Worm (Caenorhabditis elegans) whole organism, mixed stage, embryonic: Measurements from ENCODE around the gene ttr-3.

ENCODE experiments used
- M03D4.4 ChIP-seq: sonication (generic microtip); optimal IDR thresholded peaks from 2 replicates; lab custom pipeline; 2017; ENCODE audit warnings: mild to moderate bottlenecking, missing genetic modification characterization, missing compliant biosample characterization
- bed-3 ChIP-seq: fragments of 200-800 bp; sonication (Bioruptor generic); optimal IDR thresholded peaks from 3 replicates; lab custom pipeline; 2018; ENCODE audit warnings: mild to moderate bottlenecking, missing genetic modification characterization, moderate library complexity, missing compliant biosample characterization
- ceh-39 ChIP-seq: fragments of 150-350 bp; optimal IDR thresholded peaks from 2 replicates; lab custom pipeline; 2014; ENCODE audit warnings: missing biosample characterization, missing genetic modification characterization
- ceh-43 ChIP-seq: fragments of 200-800 bp; sonication (Bioruptor generic); optimal IDR thresholded peaks from 2 replicates; lab custom pipeline; 2018; ENCODE audit warnings: mild to moderate bottlenecking, missing genetic modification characterization, moderate library complexity, missing compliant biosample characterization
- ceh-83 ChIP-seq: fragments of 200-800 bp; sonication (Bioruptor generic); optimal IDR thresholded peaks from 2 replicates; lab custom pipeline; 2018; ENCODE audit warnings: mild to moderate bottlenecking, missing genetic modification characterization, missing compliant biosample characterization
- ces-1 ChIP-seq: fragments of 150-350 bp; optimal IDR thresholded peaks from 2 replicates; lab custom pipeline; 2014; ENCODE audit warnings: missing biosample characterization, missing genetic modification reagents, missing genetic modification characterization
- drap-1 ChIP-seq: fragments of 200-800 bp; sonication (Bioruptor generic); optimal IDR thresholded peaks from 3 replicates; lab custom pipeline; 2018; ENCODE audit warnings: mild to moderate bottlenecking, missing genetic modification characterization, missing compliant biosample characterization
- flh-1 ChIP-seq: fragments of 200-800 bp; sonication (Bioruptor generic); optimal IDR thresholded peaks from 2 replicates; lab custom pipeline; 2018; ENCODE audit warnings: mild to moderate bottlenecking, missing genetic modification characterization, moderate library complexity, missing compliant biosample characterization
- ham-2 ChIP-seq: fragments of 200-800 bp; sonication (Bioruptor generic); optimal IDR thresholded peaks from 2 replicates; lab custom pipeline; 2018; ENCODE audit warnings: mild to moderate bottlenecking, missing genetic modification characterization, missing compliant biosample characterization
- hlh-1 ChIP-seq: fragments of 150-350 bp; optimal IDR thresholded peaks from 2 replicates; lab custom pipeline; 2014; ENCODE audit warnings: missing biosample characterization, missing genetic modification reagents, missing genetic modification characterization
- lin-13 ChIP-seq: fragments of 150-350 bp; optimal IDR thresholded peaks from 2 replicates; lab custom pipeline; 2014; ENCODE audit warnings: missing biosample characterization, missing genetic modification characterization
- lin-32 ChIP-seq: fragments of 200-800 bp; sonication (Bioruptor generic); optimal IDR thresholded peaks from 2 replicates; lab custom pipeline; 2018; ENCODE audit warnings: mild to moderate bottlenecking, missing genetic modification characterization, missing compliant biosample characterization
- lsy-2 ChIP-seq: fragments of 150-350 bp; optimal IDR thresholded peaks from 2 replicates; lab custom pipeline; 2014; ENCODE audit warnings: missing biosample characterization, missing genetic modification characterization
- mab-5 ChIP-seq: fragments of 150-350 bp; optimal IDR thresholded peaks from 2 replicates; lab custom pipeline; 2014; ENCODE audit warnings: missing biosample characterization, missing genetic modification characterization
- mls-2 ChIP-seq: sonication (generic microtip); optimal IDR thresholded peaks from 2 replicates; lab custom pipeline; 2016; ENCODE audit warnings: mild to moderate bottlenecking, missing genetic modification characterization, moderate library complexity, missing compliant biosample characterization
- nhr-2 ChIP-seq: fragments of 150-350 bp; optimal IDR thresholded peaks from 2 replicates; lab custom pipeline; 2014; ENCODE audit warnings: missing biosample characterization, missing genetic modification characterization
- nhr-237 ChIP-seq: fragments of 150-350 bp; optimal IDR thresholded peaks from 2 replicates; lab custom pipeline; 2014; ENCODE audit warnings: missing biosample characterization, missing genetic modification characterization
- nhr-28 ChIP-seq: fragments of 150-350 bp; optimal IDR thresholded peaks from 2 replicates; lab custom pipeline; 2014; ENCODE audit warnings: missing biosample characterization, missing genetic modification characterization
- nhr-76 ChIP-seq: sonication (generic microtip); optimal IDR thresholded peaks from 2 replicates; lab custom pipeline; 2017; ENCODE audit warnings: missing biosample characterization, missing genetic modification characterization
- pha-4 ChIP-seq: fragments of 150-350 bp; optimal IDR thresholded peaks from 2 replicates; lab custom pipeline; 2018; ENCODE audit warnings: missing biosample characterization, missing genetic modification reagents, missing genetic modification characterization
- sem-2 ChIP-seq: fragments of 200-800 bp; sonication (Bioruptor generic); optimal IDR thresholded peaks from 2 replicates; lab custom pipeline; 2018; ENCODE audit warnings: mild to moderate bottlenecking, missing genetic modification characterization, missing compliant biosample characterization
- tbx-8 ChIP-seq: fragments of 200-800 bp; sonication (Bioruptor generic); optimal IDR thresholded peaks from 2 replicates; lab custom pipeline; 2018; ENCODE audit warnings: mild to moderate bottlenecking, missing genetic modification characterization, moderate library complexity, missing compliant biosample characterization
- unc-120 ChIP-seq: sonication (generic microtip); optimal IDR thresholded peaks from 2 replicates; lab custom pipeline; 2017; ENCODE audit warnings: missing genetic modification characterization, missing compliant biosample characterization; ENCODE audit not compliant: poor library complexity, severe bottlenecking
- unc-62 ChIP-seq: fragments of 150-350 bp; optimal IDR thresholded peaks from 2 replicates; lab custom pipeline; 2014; ENCODE audit warnings: missing biosample characterization, missing genetic modification reagents, missing genetic modification characterization
- zip-8 ChIP-seq: fragments of 150-350 bp; optimal IDR thresholded peaks from 2 replicates; lab custom pipeline; 2014; ENCODE audit warnings: missing biosample characterization, missing genetic modification characterization
- ztf-11 ChIP-seq: fragments of 150-350 bp; optimal IDR thresholded peaks from 2 replicates; lab custom pipeline; 2014; ENCODE audit warnings: missing biosample characterization, missing genetic modification characterization

ttr-3 gene

DNA sequence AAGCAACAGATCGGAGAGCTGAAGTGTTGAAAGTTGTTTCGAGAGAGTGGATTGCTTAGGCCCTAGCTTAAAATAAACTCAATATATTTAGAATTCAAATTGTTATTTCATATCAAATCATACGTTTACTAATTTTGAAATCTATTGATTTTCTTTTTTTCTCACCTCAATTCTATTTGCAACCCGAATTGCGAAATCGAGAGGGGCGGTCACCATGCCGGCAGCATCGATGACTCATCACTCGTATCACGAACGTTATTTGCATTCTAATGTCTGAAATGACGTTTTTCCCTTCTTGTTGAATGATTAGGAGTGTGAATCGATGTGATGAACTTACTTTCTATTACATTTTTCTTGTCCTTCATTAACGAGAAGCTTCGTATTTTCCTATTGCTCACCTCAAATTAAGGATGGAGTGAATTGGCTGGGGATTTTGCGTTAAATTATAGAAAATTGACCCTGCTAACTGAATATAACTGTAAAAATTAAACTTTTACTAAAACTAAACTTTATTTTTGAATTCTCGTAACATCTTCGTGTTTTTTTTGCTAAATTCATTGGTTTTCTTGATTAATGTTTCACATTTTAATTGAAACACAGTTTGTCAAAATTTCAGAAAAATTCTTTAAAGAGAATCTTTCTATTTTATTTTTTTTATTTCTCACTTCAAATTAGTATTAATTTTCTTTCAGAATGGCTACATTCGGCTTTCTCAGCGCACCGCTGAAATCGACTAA, 30.3 kb upstream of the ttr-3 start, which contains the start of gene alx-1:
alx-1 (plus strand) TSS at position 687 of the 737 bp plus-strand sequence.
- TF ChIP-seq ceh-83 (GFP tag; lab: Kevin White, UChicago): no peak
- no peak for TF ChIP-seq ceh-43 (GFP tag; lab: Kevin White, UChicago)
- no peak for TF ChIP-seq lin-32 (GFP tag; lab: Kevin White, UChicago)
- no peak for TF ChIP-seq zip-8 (tag; lab: Kevin White, UChicago)
- no peak for TF ChIP-seq drap-1 (GFP tag; lab: Kevin White, UChicago)
- no peak for TF ChIP-seq ceh-39
- TF ChIP-seq tbx-8 (GFP tag; lab: Kevin White, UChicago): no peak
- no peak for TF ChIP-seq nhr-2 (tag; lab: Kevin White, UChicago)

- TF ChIP-seq lsy-2 (tag; lab: Kevin White, UChicago) (peak; percentile 36), ceh-83 (GFP tag; lab: Kevin White, UChicago) (no peak), ces-1 (GFP tag; lab: Kevin White, UChicago) (peak; percentile 50)
Measured at ce11 chrIII:9956123-9956522, 29.6 kb upstream of the ttr-3 start, which contains the start of gene mog-1. Gene mog-1 (minus strand): TSS chrIII:9956215.

DNA sequence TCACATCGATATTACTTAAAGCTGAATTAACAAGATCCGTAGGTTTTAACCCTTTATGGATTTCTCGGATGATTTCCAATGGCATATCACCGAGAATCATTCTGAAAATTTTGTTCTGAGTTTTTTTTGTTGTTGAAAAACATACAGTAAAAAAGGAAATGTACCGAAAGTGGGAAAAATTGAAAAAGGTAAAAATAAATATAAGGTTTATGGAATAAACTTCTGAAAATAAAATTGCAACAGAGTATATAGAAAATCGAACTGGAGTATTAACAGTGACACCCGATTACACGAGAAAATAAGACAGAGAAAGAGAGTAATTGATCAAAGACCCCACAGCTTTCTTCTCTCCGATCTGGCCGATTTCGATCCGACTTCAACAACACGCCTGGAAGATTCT, 25.3 kb upstream of the ttr-3 start, which contains the start of gene K03H1.11:
K03H1.11 (minus strand) TSS at position 101 of the 400 bp plus-strand sequence.
- no peak for TF ChIP-seq M03D4.4 (tag; lab: Kevin White, UChicago)
- no peak for TF ChIP-seq pha-4 (tag; lab: Kevin White, UChicago)
- TF ChIP-seq drap-1 (GFP tag; lab: Kevin White, UChicago): no peak
- no peak for TF ChIP-seq ztf-11 (tag; lab: Kevin White, UChicago)
- TF ChIP-seq zip-8 (tag; lab: Kevin White, UChicago): no peak
- TF ChIP-seq ceh-39: no peak
- no peak for TF ChIP-seq flh-1 (GFP tag; lab: Kevin White, UChicago)
- TF ChIP-seq nhr-28: no peak
- no peak for TF ChIP-seq bed-3 (GFP tag; lab: Kevin White, UChicago)
- no peak for TF ChIP-seq lin-13 (tag; lab: Kevin White, UChicago)
- no peak for TF ChIP-seq ceh-83 (GFP tag; lab: Kevin White, UChicago)
- no peak for TF ChIP-seq ham-2 (GFP tag; lab: Kevin White, UChicago)
- no peak for TF ChIP-seq sem-2 (GFP tag; lab: Kevin White, UChicago)
- no peak for TF ChIP-seq mls-2 (tag; lab: Kevin White, UChicago)
- TF ChIP-seq unc-62: no peak
- no peak for TF ChIP-seq nhr-237 (tag; lab: Kevin White, UChicago)

DNA sequence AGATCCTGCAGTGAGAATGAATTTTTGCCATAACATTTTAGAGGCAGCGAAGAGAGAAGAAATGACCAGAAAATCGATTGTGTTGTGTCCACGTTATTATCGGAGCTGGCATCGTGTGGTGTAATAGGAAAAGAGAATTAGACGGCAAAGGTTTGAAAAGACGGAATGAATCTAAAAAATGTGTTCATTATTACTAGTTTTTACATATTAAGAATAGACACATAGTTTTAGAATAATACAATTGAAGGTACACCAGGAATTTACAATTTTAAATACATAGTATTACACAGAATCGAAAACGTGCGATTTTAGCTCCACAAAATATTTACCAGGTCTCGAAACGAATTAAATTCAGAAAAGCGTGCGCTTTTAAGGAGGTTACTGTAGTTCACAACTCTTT, 23.7 kb upstream of the ttr-3 start, which contains the start of gene K03H1.13:
K03H1.13 (minus strand) TSS at position 101 of the 400 bp plus-strand sequence.
- TF ChIP-seq unc-62 (no peak), ceh-39 (peak; percentile 21)

DNA sequence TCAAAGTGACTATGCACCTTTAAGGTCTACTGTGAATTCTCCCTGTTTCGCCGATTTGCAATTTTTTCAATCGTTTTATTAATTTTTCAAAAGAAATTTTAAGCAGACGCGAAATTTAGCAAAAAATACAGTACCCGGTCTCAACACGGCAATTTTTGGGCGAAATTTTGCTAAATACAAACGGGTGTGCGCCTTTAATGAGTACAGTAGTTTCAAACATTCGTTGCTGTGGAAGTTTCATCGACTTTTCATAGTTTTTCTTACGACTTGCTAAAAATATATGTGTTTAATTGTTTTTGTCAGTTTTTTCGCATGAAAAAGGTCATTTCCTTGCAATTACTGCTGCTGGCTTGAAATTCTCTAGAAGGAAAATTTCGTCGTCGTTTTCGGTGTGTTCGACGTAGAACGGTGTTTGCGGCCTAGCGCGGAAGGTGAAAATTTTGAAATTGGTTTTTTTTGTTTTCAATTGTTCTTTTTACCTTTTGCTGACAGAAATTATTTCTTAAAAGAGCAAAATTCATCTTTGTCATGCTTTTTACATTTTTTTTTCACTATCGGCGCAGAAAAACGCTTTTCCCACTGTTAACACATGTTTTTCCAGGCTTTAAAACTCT, 20.4 kb upstream of the ttr-3 start, which contains the start of gene K03H1.7:
K03H1.7 (plus strand) TSS at position 600 of the 614 bp plus-strand sequence.
- TF ChIP-seq unc-62 (no peak), hlh-1 (tag; lab: Kevin White, UChicago) (no peak)

ce11 chrIII:9944723-9945122, 18.2 kb upstream of the ttr-3 start, which contains the start of gene gln-2:
Gene gln-2 (minus strand): TSS chrIII:9944823.
- no peak for TF ChIP-seq nhr-76 (tag; lab: Kevin White, UChicago)
- no peak for TF ChIP-seq mab-5
- TF ChIP-seq unc-120 (tag; lab: Kevin White, UChicago): no peak
- TF ChIP-seq bed-3 (GFP tag; lab: Kevin White, UChicago): no peak
- no peak for TF ChIP-seq nhr-237 (tag; lab: Kevin White, UChicago)
- TF ChIP-seq ham-2 (GFP tag; lab: Kevin White, UChicago): no peak
- no peak for TF ChIP-seq mls-2 (tag; lab: Kevin White, UChicago)
- no peak for TF ChIP-seq M03D4.4 (tag; lab: Kevin White, UChicago)
- no peak for TF ChIP-seq ceh-43 (GFP tag; lab: Kevin White, UChicago)
